Fruit fly (Drosophila melanogaster) whole organism, embryonic: ENCODE data around the gene CG14282.
A peak's percentile ranks its signal among the peaks of the same experiment; 100 is the strongest.

ENCODE experiments used
- C15 ChIP-seq: fragments of 200-800 bp; sonication (Bioruptor generic); IDR thresholded peaks from 3 replicates; pipeline ENCODE4 v1.3.6; 2022; ENCODE audit warnings: missing biosample characterization, missing genetic modification characterization
- CG10147 ChIP-seq: fragments of 200-800 bp; sonication (Bioruptor generic); optimal IDR thresholded peaks from 2 replicates; lab custom pipeline; 2019; ENCODE audit warnings: missing biosample characterization, mild to moderate bottlenecking, missing genetic modification characterization, moderate library complexity
- CG10543 ChIP-seq: fragments of 200-800 bp; sonication (Bioruptor generic); optimal IDR thresholded peaks from 3 replicates; lab custom pipeline; 2017; ENCODE audit warnings: missing biosample characterization, mild to moderate bottlenecking, missing genetic modification characterization, moderate library complexity
- CG10565 ChIP-seq: fragments of 200-800 bp; sonication (Bioruptor generic); optimal IDR thresholded peaks from 3 replicates; lab custom pipeline; 2016; ENCODE audit warnings: missing biosample characterization, mild to moderate bottlenecking, missing genetic modification characterization
- CG12071 ChIP-seq: fragments of 200-800 bp; sonication (Bioruptor generic); optimal IDR thresholded peaks from 3 replicates; lab custom pipeline; 2018; ENCODE audit warnings: missing biosample characterization, mild to moderate bottlenecking, missing genetic modification characterization
- CG13424 ChIP-seq: fragments of 200-800 bp; sonication (Bioruptor generic); optimal IDR thresholded peaks from 2 replicates; lab custom pipeline; 2019; ENCODE audit warnings: missing biosample characterization, mild to moderate bottlenecking, missing genetic modification characterization, moderate library complexity
- CG14014 ChIP-seq: fragments of 200-800 bp; sonication (Bioruptor generic); IDR thresholded peaks from 2 replicates; pipeline ENCODE4 v1.3.6; 2022; ENCODE audit warnings: missing biosample characterization, missing genetic modification characterization
- CG15696 ChIP-seq: fragments of 200-800 bp; sonication (Bioruptor generic); optimal IDR thresholded peaks from 2 replicates; lab custom pipeline; 2019; ENCODE audit warnings: missing biosample characterization, mild to moderate bottlenecking, missing genetic modification characterization, moderate library complexity
- CG1602 ChIP-seq: fragments of 200-800 bp; sonication (Bioruptor generic); optimal IDR thresholded peaks from 3 replicates; lab custom pipeline; 2016; ENCODE audit warnings: missing biosample characterization, missing genetic modification characterization
- CG17359 ChIP-seq: fragments of 200-800 bp; sonication (Bioruptor generic); optimal IDR thresholded peaks from 3 replicates; lab custom pipeline; 2018; ENCODE audit warnings: missing biosample characterization, mild to moderate bottlenecking, missing genetic modification characterization, moderate library complexity
- CG17802 ChIP-seq: fragments of 200-800 bp; sonication (Bioruptor generic); optimal IDR thresholded peaks from 2 replicates; lab custom pipeline; 2018; ENCODE audit warnings: missing biosample characterization, mild to moderate bottlenecking, missing genetic modification characterization, moderate library complexity
- CG17829 ChIP-seq: fragments of 200-800 bp; optimal IDR thresholded peaks from 2 replicates; lab custom pipeline; 2019; ENCODE audit warnings: missing biosample characterization, mild to moderate bottlenecking, missing genetic modification characterization, moderate library complexity
- CG1832 ChIP-seq: fragments of 200-800 bp; sonication (Bioruptor generic); optimal IDR thresholded peaks from 2 replicates; lab custom pipeline; 2017; ENCODE audit warnings: missing biosample characterization, mild to moderate bottlenecking, missing genetic modification characterization, inconsistent platforms
- CG2120 ChIP-seq: fragments of 200-800 bp; sonication (Bioruptor generic); optimal IDR thresholded peaks from 3 replicates; lab custom pipeline; 2016; ENCODE audit warnings: missing biosample characterization, missing genetic modification characterization
- CG31388 ChIP-seq: fragments of 200-800 bp; sonication (Bioruptor generic); optimal IDR thresholded peaks from 2 replicates; lab custom pipeline; 2016; ENCODE audit warnings: missing biosample characterization, missing genetic modification characterization
- CG3407 ChIP-seq: fragments of 200-800 bp; sonication (Bioruptor generic); optimal IDR thresholded peaks from 2 replicates; lab custom pipeline; 2018; ENCODE audit warnings: missing biosample characterization, mild to moderate bottlenecking, missing genetic modification characterization
- CG3838 ChIP-seq: fragments of 200-800 bp; sonication (Bioruptor generic); optimal IDR thresholded peaks from 3 replicates; lab custom pipeline; 2016; ENCODE audit warnings: missing biosample characterization, missing genetic modification characterization
- CG3847 ChIP-seq: fragments of 200-800 bp; sonication (Bioruptor generic); IDR thresholded peaks from 2 replicates; pipeline ENCODE4 v1.3.6; 2022; ENCODE audit warnings: missing biosample characterization, missing genetic modification characterization
- CG6175 ChIP-seq: fragments of 200-800 bp; sonication (Bioruptor generic); IDR thresholded peaks from 3 replicates; pipeline ENCODE4 v1.3.6; 2022; ENCODE audit warnings: missing biosample characterization, missing genetic modification characterization
- CG7963 ChIP-seq: fragments of 200-800 bp; sonication (Bioruptor generic); IDR thresholded peaks from 3 replicates; pipeline ENCODE4 v1.3.6; 2022; ENCODE audit warnings: missing biosample characterization, missing genetic modification characterization; ENCODE audit not compliant: partially characterized antibody
- CG8765 ChIP-seq: fragments of 200-800 bp; sonication (Bioruptor generic); IDR thresholded peaks from 2 replicates; pipeline ENCODE4 v1.3.6; 2022; ENCODE audit warnings: missing biosample characterization, missing genetic modification characterization
- Chrac-16 ChIP-seq: fragments of 200-800 bp; sonication (Bioruptor generic); optimal IDR thresholded peaks from 3 replicates; lab custom pipeline; 2016; ENCODE audit warnings: missing biosample characterization, missing genetic modification characterization
- CrebB ChIP-seq: fragments of 200-800 bp; sonication (Bioruptor generic); optimal IDR thresholded peaks from 3 replicates; lab custom pipeline; 2018; ENCODE audit warnings: missing biosample characterization, mild to moderate bottlenecking, missing genetic modification characterization
- Dek ChIP-seq: fragments of 200-800 bp; sonication (Bioruptor generic); optimal IDR thresholded peaks from 3 replicates; lab custom pipeline; 2019; ENCODE audit warnings: missing biosample characterization, mild to moderate bottlenecking, missing genetic modification characterization, moderate library complexity
- Hand ChIP-seq: fragments of 200-800 bp; sonication (Bioruptor generic); optimal IDR thresholded peaks from 2 replicates; lab custom pipeline; 2017; ENCODE audit warnings: mild to moderate bottlenecking, missing biosample characterization, missing genetic modification reagents, missing genetic modification characterization
- HmgD ChIP-seq: fragments of 200-800 bp; sonication (Bioruptor generic); optimal IDR thresholded peaks from 3 replicates; lab custom pipeline; 2016; ENCODE audit warnings: missing biosample characterization, missing genetic modification characterization
- Hr3 ChIP-seq: fragments of 200-800 bp; sonication (Bioruptor generic); optimal IDR thresholded peaks from 3 replicates; lab custom pipeline; 2016; ENCODE audit warnings: missing biosample characterization, missing genetic modification characterization
- NFAT ChIP-seq: fragments of 200-800 bp; sonication (Bioruptor generic); IDR thresholded peaks from 2 replicates; pipeline ENCODE4 v1.3.6; 2022; ENCODE audit warnings: missing biosample characterization, missing genetic modification characterization
- Neu2 ChIP-seq: fragments of 200-800 bp; sonication (Bioruptor generic); optimal IDR thresholded peaks from 3 replicates; lab custom pipeline; 2016; ENCODE audit warnings: missing biosample characterization, missing genetic modification characterization, borderline replicate concordance
- Nf-YC ChIP-seq: fragments of 200-800 bp; optimal IDR thresholded peaks from 3 replicates; lab custom pipeline; 2019; ENCODE audit warnings: missing biosample characterization, mild to moderate bottlenecking, missing genetic modification characterization, moderate library complexity
- Sry-δ ChIP-seq: fragments of 200-800 bp; sonication (Bioruptor generic); optimal IDR thresholded peaks from 2 replicates; lab custom pipeline; 2016; ENCODE audit warnings: missing biosample characterization, missing genetic modification characterization
- ara ChIP-seq: fragments of 200-800 bp; sonication (Bioruptor generic); IDR thresholded peaks from 2 replicates; pipeline ENCODE4 v1.3.6; 2022; ENCODE audit warnings: missing biosample characterization, missing genetic modification characterization
- bab2 ChIP-seq: fragments of 200-800 bp; sonication (Bioruptor generic); optimal IDR thresholded peaks from 2 replicates; lab custom pipeline; 2016; ENCODE audit warnings: missing biosample characterization, missing genetic modification characterization
- cas ChIP-seq: fragments of 200-800 bp; sonication (Bioruptor generic); IDR thresholded peaks from 2 replicates; pipeline ENCODE4 v1.3.6; 2022; ENCODE audit warnings: missing biosample characterization, missing genetic modification characterization
- caup ChIP-seq: fragments of 200-800 bp; sonication (Bioruptor generic); optimal IDR thresholded peaks from 3 replicates; lab custom pipeline; 2017; ENCODE audit warnings: missing biosample characterization, mild to moderate bottlenecking, missing genetic modification characterization, moderate library complexity; ENCODE audit not compliant: severe bottlenecking
- chinmo ChIP-seq: fragments of 200-800 bp; sonication (Bioruptor generic); IDR thresholded peaks from 4 replicates; pipeline ENCODE4 v1.3.6; 2022; ENCODE audit warnings: missing biosample characterization, missing genetic modification characterization; ENCODE audit not compliant: partially characterized antibody
- corto ChIP-seq: fragments of 200-800 bp; sonication (Bioruptor generic); optimal IDR thresholded peaks from 2 replicates; lab custom pipeline; 2016; ENCODE audit warnings: missing biosample characterization, mild to moderate bottlenecking, missing genetic modification characterization, moderate library complexity
- crp ChIP-seq, 2 experiments: fragments of 200-800 bp; sonication (Bioruptor generic); optimal IDR thresholded peaks; 2 replicates in 1 of 2; 3 replicates in 1 of 2; lab custom pipeline; 2017; ENCODE audit warnings: missing biosample characterization in 2 of 2, missing genetic modification characterization in 2 of 2, mild to moderate bottlenecking in 1 of 2, moderate library complexity in 1 of 2
- cwo ChIP-seq: fragments of 200-800 bp; sonication (Bioruptor generic); optimal IDR thresholded peaks from 3 replicates; lab custom pipeline; 2017; ENCODE audit warnings: missing biosample characterization, missing genetic modification characterization, mild to moderate bottlenecking, moderate library complexity, missing genetic modification reagents
- dati ChIP-seq: fragments of 200-800 bp; sonication (Bioruptor generic); IDR thresholded peaks from 2 replicates; pipeline ENCODE4 v1.3.6; 2022; ENCODE audit warnings: missing biosample characterization, missing genetic modification characterization
- gcm ChIP-seq: fragments of 200-800 bp; sonication (Bioruptor generic); optimal IDR thresholded peaks from 2 replicates; lab custom pipeline; 2019; ENCODE audit warnings: missing biosample characterization, mild to moderate bottlenecking, missing genetic modification characterization, moderate library complexity
- grau ChIP-seq: fragments of 200-800 bp; optimal IDR thresholded peaks from 3 replicates; lab custom pipeline; 2019; ENCODE audit warnings: missing biosample characterization, mild to moderate bottlenecking, missing genetic modification characterization, moderate library complexity
- gsb ChIP-seq: fragments of 200-800 bp; sonication (Bioruptor generic); IDR thresholded peaks from 2 replicates; pipeline ENCODE4 v1.3.6; 2022; ENCODE audit warnings: missing biosample characterization, missing genetic modification characterization
- gsb-n ChIP-seq: fragments of 200-800 bp; sonication (Bioruptor generic); optimal IDR thresholded peaks from 3 replicates; lab custom pipeline; 2018; ENCODE audit warnings: missing biosample characterization, mild to moderate bottlenecking, missing genetic modification characterization
- gt ChIP-seq: fragments of 200-800 bp; sonication (Bioruptor generic); IDR thresholded peaks from 2 replicates; pipeline ENCODE4 v1.3.6; 2022; ENCODE audit warnings: missing biosample characterization, missing genetic modification characterization
- klu ChIP-seq: fragments of 200-800 bp; sonication (Bioruptor generic); IDR thresholded peaks from 2 replicates; pipeline ENCODE4 v1.3.6; 2022; ENCODE audit warnings: missing biosample characterization, missing genetic modification characterization
- onecut ChIP-seq: fragments of 200-800 bp; sonication (Bioruptor generic); IDR thresholded peaks from 2 replicates; pipeline ENCODE4 v1.3.6; 2022; ENCODE audit warnings: missing biosample characterization, missing genetic modification characterization
- unc-4 ChIP-seq: fragments of 200-800 bp; sonication (Bioruptor generic); IDR thresholded peaks from 2 replicates; pipeline ENCODE4 v1.3.6; 2022; ENCODE audit warnings: missing biosample characterization, missing genetic modification characterization; ENCODE audit not compliant: partially characterized antibody
- unpg ChIP-seq: fragments of 200-800 bp; sonication (Bioruptor generic); optimal IDR thresholded peaks from 3 replicates; lab custom pipeline; 2018; ENCODE audit warnings: missing biosample characterization, mild to moderate bottlenecking, missing genetic modification characterization, moderate library complexity

The CG14282 gene

dm6 chr3R:19162135-19162616 is 14.6 kb upstream of the CG14282 start, which contains the start of the genes CG42359 and Nsun5 (continued):
- TF ChIP-seq C15 (GFP tag; lab: Robert Waterston, UW): 0 out of 3 replicates have a peak, but pooled peaks have one; percentile 34
- peak; percentile 81 for TF ChIP-seq CG8765
- peak; percentile 46 for TF ChIP-seq CG10565 (GFP tag; lab: Kevin White, UChicago)
- TF ChIP-seq Nf-YC: peak; percentile 82
- peak; percentile 63 for TF ChIP-seq CG31388
- TF ChIP-seq gcm: peak; percentile 71
- peak; percentile 94 for TF ChIP-seq CG17829 (tag; lab: Kevin White, UChicago)
- TF ChIP-seq Chrac-16 (GFP tag; lab: Kevin White, UChicago): peak; percentile 92
- TF ChIP-seq gsb-n (tag; lab: Kevin White, UChicago): peak; percentile 89
- peak; percentile 91 for TF ChIP-seq NFAT (GFP tag; lab: Robert Waterston, UW)
- TF ChIP-seq gsb (GFP tag; lab: Robert Waterston, UW): peak; percentile 60; the same call in 1 of the 2 replicates
- TF ChIP-seq CG13424 (tag; lab: Kevin White, UChicago): peak; percentile 88
- TF ChIP-seq CG17802: peak; percentile 73
- peak; percentile 75 for TF ChIP-seq CG7963 (GFP tag; lab: Robert Waterston, UW)
- peak; percentile 85 for TF ChIP-seq CG15696 (tag; lab: Kevin White, UChicago)
- no peak for TF ChIP-seq CG1832
- peak; percentile 95 for TF ChIP-seq HmgD (GFP tag; lab: Kevin White, UChicago)
- peak; percentile 92 for TF ChIP-seq bab2
- peak; percentile 99 for TF ChIP-seq cwo (GFP tag; lab: Kevin White, UChicago)
- TF ChIP-seq corto (GFP tag; lab: Kevin White, UChicago): peak; percentile 26
- peak; percentile 90 for TF ChIP-seq CG14014 (GFP tag; lab: Robert Waterston, UW)
- peak; percentile 78 for TF ChIP-seq CG6175 (GFP tag; lab: Robert Waterston, UW)
- TF ChIP-seq onecut (GFP tag; lab: Robert Waterston, UW): peak; percentile 58
- TF ChIP-seq CG3847 (GFP tag; lab: Robert Waterston, UW): peak; percentile 84
- TF ChIP-seq CrebB (tag; lab: Kevin White, UChicago): peak; percentile 88
- peak; percentile 95 for TF ChIP-seq unc-4 (GFP tag; lab: Robert Waterston, UW)
- TF ChIP-seq CG2120 (GFP tag; lab: Kevin White, UChicago): peak; percentile 95
- peak; percentile 70 for TF ChIP-seq Neu2 (GFP tag; lab: Kevin White, UChicago)
- peak; percentile 89 for TF ChIP-seq ara (GFP tag; lab: Robert Waterston, UW)
- TF ChIP-seq CG10543: peak; percentile 92
- peak; percentile 73 for TF ChIP-seq dati (GFP tag; lab: Robert Waterston, UW)
- peak; percentile 85 for TF ChIP-seq CG10147 (GFP tag; lab: Kevin White, UChicago)
- peak; percentile 85 for TF ChIP-seq CG12071 (GFP tag; lab: Kevin White, UChicago)
- TF ChIP-seq CG1602 (GFP tag; lab: Kevin White, UChicago): peak; percentile 87
- TF ChIP-seq cas (GFP tag; lab: Robert Waterston, UW): peak; percentile 72
- peak; percentile 83 for TF ChIP-seq Dek
- TF ChIP-seq grau (tag; lab: Kevin White, UChicago): peak; percentile 86
- peak; percentile 79 for TF ChIP-seq CG3838
- peak; percentile 92 for TF ChIP-seq Sry-δ (GFP tag; lab: Kevin White, UChicago)
- peak; percentile 73 for TF ChIP-seq klu
- peak; percentile 89 for TF ChIP-seq Hr3 (GFP tag; lab: Kevin White, UChicago)
- TF ChIP-seq gt (GFP tag; lab: Robert Waterston, UW): peak; percentile 88
- TF ChIP-seq caup (GFP tag; lab: Kevin White, UChicago): peak; percentile 80
- TF ChIP-seq Hand: peak; percentile 48
- TF ChIP-seq crp (GFP tag; optimal IDR thresholded peaks at IDR 0.05; lab: Kevin White, UChicago): peak in 1 of 2 experiments; percentile 59
- peak; percentile 92 for TF ChIP-seq unpg
- TF ChIP-seq chinmo (GFP tag; lab: Robert Waterston, UW): peak; percentile 87; the same call in 3 of the 4 replicates
- TF ChIP-seq CG3407 (GFP tag; lab: Kevin White, UChicago): peak; percentile 73
- TF ChIP-seq CG17359 (tag; lab: Kevin White, UChicago): peak; percentile 90
